Worm (Caenorhabditis elegans) whole organism, midembryonic: ENCODE results near the gene Y46E12A.2.
A peak's percentile ranks its signal among the peaks of the same experiment; 100 is the strongest.

Experiments used
- T22C8.4 ChIP-seq: fragments of 200-800 bp; sonication (Bioruptor generic); IDR thresholded peaks from 2 replicates; pipeline ENCODE4 v1.3.6; 2022; ENCODE audit warnings: missing genetic modification characterization, missing compliant biosample characterization

Y46E12A.2 gene

ce11 chrIII:1807297-1807935 is 48.7 kb downstream of the Y46E12A.2 start:
- TF ChIP-seq T22C8.4 (GFP tag; lab: Robert Waterston, UW), result peak; percentile 98
